Worm (Caenorhabditis elegans) whole organism, L2 larva: ENCODE data around the gene F44E2.9.

Experiments used
- ama-1 ChIP-seq: fragments of 150-350 bp; optimal IDR thresholded peaks from 2 replicates; lab custom pipeline; 2018; ENCODE audit warnings: inconsistent platforms
- crh-2 ChIP-seq: sonication (generic microtip); optimal IDR thresholded peaks from 2 replicates; lab custom pipeline; 2017; ENCODE audit warnings: missing biosample characterization, missing genetic modification characterization
- unc-55 ChIP-seq: fragments of 150-350 bp; sonication (generic microtip); optimal IDR thresholded peaks from 3 replicates; lab custom pipeline; 2014; ENCODE audit warnings: missing biosample characterization, missing genetic modification reagents, missing genetic modification characterization

DNA sequence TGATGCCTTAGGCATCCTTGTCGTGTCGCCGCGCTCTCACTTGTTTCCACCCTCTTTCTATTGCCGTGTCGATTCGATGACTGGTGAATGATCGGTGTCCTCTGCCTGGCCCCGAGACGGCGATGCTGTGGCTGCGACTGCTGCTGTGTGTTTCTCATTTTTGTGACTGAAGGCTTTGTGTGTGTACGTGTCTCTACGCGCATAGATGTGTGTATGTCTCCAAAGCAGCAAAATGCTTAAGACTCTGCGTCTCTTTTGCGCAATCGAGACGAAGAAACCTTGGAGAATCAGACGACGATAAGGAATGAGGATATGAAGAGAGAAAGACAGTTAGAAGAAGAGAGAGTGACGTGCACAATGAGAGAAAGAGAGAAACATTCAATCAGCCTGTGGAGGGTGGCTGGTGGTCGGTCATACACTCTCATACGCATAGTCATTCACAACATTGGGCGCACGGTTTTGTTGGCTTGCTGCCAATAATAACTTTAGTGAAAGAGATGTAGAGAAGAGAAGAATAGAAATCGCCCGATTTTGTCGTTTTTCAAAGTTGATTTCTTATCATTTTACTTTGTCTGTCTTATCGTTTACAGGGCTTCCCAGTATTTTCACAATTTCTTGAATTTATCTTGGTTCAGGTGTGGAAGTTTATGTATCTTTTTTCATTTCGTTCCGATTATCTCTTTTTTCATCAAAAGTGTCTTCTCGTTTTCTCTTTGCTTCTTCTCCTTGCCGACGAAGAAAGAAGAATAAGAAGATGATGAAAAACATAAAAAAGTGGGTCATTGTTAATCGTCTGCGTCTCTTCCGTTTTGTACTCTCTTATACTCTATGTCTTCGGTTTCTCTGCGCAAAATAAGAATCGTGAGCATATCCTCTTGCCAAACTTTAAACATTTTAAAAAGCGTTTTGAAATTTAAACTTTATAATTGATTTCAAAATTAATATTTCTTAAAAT is 48.2 kb downstream of the F44E2.9 start:
- TF ChIP-seq crh-2 (tag; lab: Kevin White, UChicago) (peak; percentile 99), unc-55 (GFP tag; lab: Kevin White, UChicago) (peak; percentile 97), ama-1 (lab: Kevin White, UChicago) (peak; percentile 76)
